Worm (Caenorhabditis elegans) whole organism, late embryonic: ENCODE measurements around the gene C04E6.12.

Experiments
- C08G9.2 ChIP-seq: sonication (generic microtip); optimal IDR thresholded peaks from 2 replicates; lab custom pipeline; 2016; ENCODE audit warnings: mild to moderate bottlenecking, missing genetic modification characterization, moderate library complexity, missing compliant biosample characterization
- C38D4.7 ChIP-seq: fragments of 200-800 bp; sonication (Bioruptor generic); optimal IDR thresholded peaks from 2 replicates; lab custom pipeline; 2018; ENCODE audit warnings: mild to moderate bottlenecking, missing genetic modification characterization, moderate library complexity, missing compliant biosample characterization
- F13H6.1 ChIP-seq: sonication (generic microtip); optimal IDR thresholded peaks from 2 replicates; lab custom pipeline; 2016; ENCODE audit warnings: missing genetic modification characterization, missing compliant biosample characterization
- K02D7.2 ChIP-seq: sonication (generic microtip); optimal IDR thresholded peaks from 2 replicates; lab custom pipeline; 2017; ENCODE audit warnings: mild to moderate bottlenecking, missing genetic modification characterization, missing compliant biosample characterization
- K09A11.1 ChIP-seq: sonication (generic microtip); optimal IDR thresholded peaks from 2 replicates; lab custom pipeline; 2017; ENCODE audit warnings: antibody characterized with exemption, mild to moderate bottlenecking, missing genetic modification characterization, missing compliant biosample characterization; ENCODE audit not compliant: insufficient read depth
- T23F11.4 ChIP-seq: fragments of 200-800 bp; sonication (Bioruptor generic); optimal IDR thresholded peaks from 2 replicates; lab custom pipeline; 2018; ENCODE audit warnings: mild to moderate bottlenecking, missing genetic modification characterization, missing compliant biosample characterization
- Y22D7AL.16 ChIP-seq: sonication (generic microtip); optimal IDR thresholded peaks from 2 replicates; lab custom pipeline; 2016; ENCODE audit warnings: missing genetic modification characterization, missing compliant biosample characterization
- ahr-1 ChIP-seq: sonication (generic microtip); optimal IDR thresholded peaks from 2 replicates; lab custom pipeline; 2016; ENCODE audit warnings: missing genetic modification characterization, missing compliant biosample characterization
- ama-1 ChIP-seq: fragments of 150-350 bp; optimal IDR thresholded peaks from 2 replicates; lab custom pipeline; 2014
- ceh-14 ChIP-seq: sonication (generic microtip); optimal IDR thresholded peaks from 2 replicates; lab custom pipeline; 2016; ENCODE audit warnings: missing genotype, missing genetic modification characterization, missing compliant biosample characterization
- ceh-19 ChIP-seq: fragments of 200-800 bp; sonication (Bioruptor generic); optimal IDR thresholded peaks from 2 replicates; lab custom pipeline; 2018; ENCODE audit warnings: mild to moderate bottlenecking, missing genetic modification characterization, missing compliant biosample characterization
- ceh-2 ChIP-seq: sonication (generic microtip); optimal IDR thresholded peaks from 2 replicates; lab custom pipeline; 2016; ENCODE audit warnings: missing genotype, missing genetic modification characterization, missing compliant biosample characterization
- ceh-24 ChIP-seq: sonication (generic microtip); optimal IDR thresholded peaks from 2 replicates; lab custom pipeline; 2016; ENCODE audit warnings: mild to moderate bottlenecking, missing genetic modification characterization, missing compliant biosample characterization
- ceh-31 ChIP-seq: sonication (generic microtip); optimal IDR thresholded peaks from 2 replicates; lab custom pipeline; 2016; ENCODE audit warnings: missing genetic modification characterization, missing compliant biosample characterization
- ceh-34 ChIP-seq: sonication (generic microtip); optimal IDR thresholded peaks from 2 replicates; lab custom pipeline; 2016; ENCODE audit warnings: mild to moderate bottlenecking, missing genetic modification characterization, missing compliant biosample characterization
- ceh-45 ChIP-seq: fragments of 200-800 bp; sonication (Bioruptor generic); IDR thresholded peaks from 2 replicates; pipeline ENCODE4 v1.3.6; 2022; ENCODE audit warnings: missing genetic modification reagents, missing genetic modification characterization, missing compliant biosample characterization
- ceh-48 ChIP-seq: sonication (generic microtip); optimal IDR thresholded peaks from 2 replicates; lab custom pipeline; 2016; ENCODE audit warnings: missing genetic modification characterization, inconsistent platforms, missing compliant biosample characterization
- ceh-6 ChIP-seq: fragments of 200-800 bp; sonication (Bioruptor generic); optimal IDR thresholded peaks from 2 replicates; lab custom pipeline; 2018; ENCODE audit warnings: mild to moderate bottlenecking, missing genetic modification characterization, missing compliant biosample characterization
- ceh-9 ChIP-seq: sonication (generic microtip); optimal IDR thresholded peaks from 2 replicates; lab custom pipeline; 2016; ENCODE audit warnings: mild to moderate bottlenecking, missing genetic modification characterization, inconsistent platforms, missing compliant biosample characterization
- dmd-4 ChIP-seq: sonication (generic microtip); optimal IDR thresholded peaks from 2 replicates; lab custom pipeline; 2016; ENCODE audit warnings: borderline replicate concordance, missing genetic modification characterization, missing compliant biosample characterization
- dve-1 ChIP-seq: sonication (generic microtip); optimal IDR thresholded peaks from 2 replicates; lab custom pipeline; 2017; ENCODE audit warnings: antibody characterized with exemption, mild to moderate bottlenecking, missing genetic modification characterization, missing compliant biosample characterization
- elt-4 ChIP-seq: sonication (generic microtip); optimal IDR thresholded peaks from 2 replicates; lab custom pipeline; 2016; ENCODE audit warnings: missing genetic modification characterization, missing compliant biosample characterization
- ets-4 ChIP-seq: sonication (generic microtip); optimal IDR thresholded peaks from 2 replicates; lab custom pipeline; 2016; ENCODE audit warnings: missing genetic modification characterization, missing compliant biosample characterization
- fax-1 ChIP-seq: sonication (generic microtip); optimal IDR thresholded peaks from 2 replicates; lab custom pipeline; 2016; ENCODE audit warnings: missing genotype, missing genetic modification characterization, missing compliant biosample characterization
- fkh-10 ChIP-seq: fragments of 150-350 bp; optimal IDR thresholded peaks from 2 replicates; lab custom pipeline; 2014; ENCODE audit warnings: missing biosample characterization, missing genetic modification reagents, missing genetic modification characterization
- hlh-13 ChIP-seq: fragments of 200-800 bp; sonication (Bioruptor generic); optimal IDR thresholded peaks from 2 replicates; lab custom pipeline; 2018; ENCODE audit warnings: mild to moderate bottlenecking, missing genetic modification characterization, missing compliant biosample characterization
- hlh-30 ChIP-seq: sonication (generic microtip); optimal IDR thresholded peaks from 2 replicates; lab custom pipeline; 2017; ENCODE audit warnings: antibody characterized with exemption, missing genetic modification characterization, missing compliant biosample characterization; ENCODE audit not compliant: insufficient read depth
- hlh-6 ChIP-seq: sonication (generic microtip); optimal IDR thresholded peaks from 2 replicates; lab custom pipeline; 2016; ENCODE audit warnings: missing genotype, missing genetic modification characterization, missing compliant biosample characterization
- hlh-8 ChIP-seq: sonication (generic microtip); optimal IDR thresholded peaks from 2 replicates; lab custom pipeline; 2016; ENCODE audit warnings: missing genotype, missing genetic modification characterization, missing compliant biosample characterization
- lim-6 ChIP-seq: sonication (generic microtip); optimal IDR thresholded peaks from 2 replicates; lab custom pipeline; 2016; ENCODE audit warnings: missing genetic modification characterization, missing compliant biosample characterization
- madf-2 ChIP-seq: sonication (generic microtip); optimal IDR thresholded peaks from 2 replicates; lab custom pipeline; 2017; ENCODE audit warnings: missing genetic modification characterization, missing compliant biosample characterization
- mec-3 ChIP-seq: sonication (generic microtip); optimal IDR thresholded peaks from 2 replicates; lab custom pipeline; 2016; ENCODE audit warnings: borderline replicate concordance, missing genetic modification characterization, missing compliant biosample characterization
- nfya-1 ChIP-seq: sonication (generic microtip); optimal IDR thresholded peaks from 2 replicates; lab custom pipeline; 2017; ENCODE audit warnings: missing genetic modification characterization, mild to moderate bottlenecking, missing compliant biosample characterization, antibody characterized with exemption, moderate library complexity
- nhr-11 ChIP-seq: fragments of 150-350 bp; optimal IDR thresholded peaks from 2 replicates; lab custom pipeline; 2014; ENCODE audit warnings: missing biosample characterization, missing genetic modification characterization
- odd-2 ChIP-seq: sonication (generic microtip); optimal IDR thresholded peaks from 2 replicates; lab custom pipeline; 2017; ENCODE audit warnings: antibody characterized with exemption, mild to moderate bottlenecking, missing genetic modification characterization, missing compliant biosample characterization
- pag-3 ChIP-seq: sonication (generic microtip); optimal IDR thresholded peaks from 2 replicates; lab custom pipeline; 2016; ENCODE audit warnings: missing compliant biosample characterization, missing genetic modification characterization, borderline replicate concordance
- pat-9 ChIP-seq: fragments of 200-800 bp; sonication (Bioruptor generic); optimal IDR thresholded peaks from 2 replicates; lab custom pipeline; 2018; ENCODE audit warnings: mild to moderate bottlenecking, missing genetic modification characterization, moderate library complexity, missing compliant biosample characterization
- pha-2 ChIP-seq: sonication (generic microtip); optimal IDR thresholded peaks from 2 replicates; lab custom pipeline; 2017; ENCODE audit warnings: mild to moderate bottlenecking, missing genetic modification characterization, missing compliant biosample characterization
- pqm-1 ChIP-seq: sonication (generic microtip); optimal IDR thresholded peaks from 2 replicates; lab custom pipeline; 2016; ENCODE audit warnings: missing genetic modification characterization, missing compliant biosample characterization
- pros-1 ChIP-seq: fragments of 150-350 bp; optimal IDR thresholded peaks from 2 replicates; lab custom pipeline; 2014; ENCODE audit warnings: missing biosample characterization, missing genetic modification reagents, missing genetic modification characterization
- ref-2 ChIP-seq: sonication (generic microtip); optimal IDR thresholded peaks from 2 replicates; lab custom pipeline; 2016; ENCODE audit warnings: missing genetic modification characterization, missing compliant biosample characterization
- sdc-2 ChIP-seq: sonication (generic microtip); optimal IDR thresholded peaks from 2 replicates; lab custom pipeline; 2016; ENCODE audit warnings: missing genotype, missing genetic modification characterization, missing compliant biosample characterization
- syd-9 ChIP-seq: sonication (generic microtip); optimal IDR thresholded peaks from 2 replicates; lab custom pipeline; 2016; ENCODE audit warnings: mild to moderate bottlenecking, missing genetic modification characterization, moderate library complexity, missing compliant biosample characterization
- tbx-2 ChIP-seq: sonication (generic microtip); optimal IDR thresholded peaks from 2 replicates; lab custom pipeline; 2016; ENCODE audit warnings: missing genetic modification characterization, missing compliant biosample characterization
- unc-3 ChIP-seq, 2 experiments: fragments of 200-800 bp in 1 of 2; sonication (Bioruptor generic) in 1 of 2; sonication (generic microtip) in 1 of 2; conservative IDR thresholded peaks in 1 of 2; optimal IDR thresholded peaks in 1 of 2; 2 replicates each; pipeline versions ENCODE4 v1.3.6 to Lab custom; 2016 to 2022; ENCODE audit warnings: missing compliant biosample characterization in 2 of 2, missing genetic modification characterization in 2 of 2, missing genetic modification reagents in 1 of 2
- unc-42 ChIP-seq: sonication (generic microtip); optimal IDR thresholded peaks from 2 replicates; lab custom pipeline; 2016; ENCODE audit warnings: missing genotype, missing genetic modification characterization, missing compliant biosample characterization
- unc-55 ChIP-seq: sonication (generic microtip); optimal IDR thresholded peaks from 2 replicates; lab custom pipeline; 2017; ENCODE audit warnings: missing biosample characterization, missing genetic modification reagents, missing genetic modification characterization
- unc-86 ChIP-seq: sonication (generic microtip); optimal IDR thresholded peaks from 2 replicates; lab custom pipeline; 2016; ENCODE audit warnings: missing genetic modification characterization, missing compliant biosample characterization
- ztf-16 ChIP-seq: sonication (generic microtip); optimal IDR thresholded peaks from 2 replicates; lab custom pipeline; 2017; ENCODE audit warnings: missing genetic modification characterization, missing compliant biosample characterization

Gene C04E6.12

ce11 chrV:5917707-5918106 lies 2.1 kb downstream of the C04E6.12 start, which contains the start of gene lrpr-1 (continued):
- TF ChIP-seq dve-1 (tag; lab: Kevin White, UChicago) (no peak), ets-4 (tag; lab: Kevin White, UChicago) (peak; percentile 96), fkh-10 (GFP tag; lab: Kevin White, UChicago) (no peak), K09A11.1 (no peak), mec-3 (peak; percentile 92), F13H6.1 (tag; lab: Kevin White, UChicago) (peak; percentile 41), pha-2 (tag; lab: Kevin White, UChicago) (no peak), sdc-2 (tag; lab: Kevin White, UChicago) (no peak), tbx-2 (tag; lab: Kevin White, UChicago) (peak; percentile 91), ceh-24 (tag; lab: Kevin White, UChicago) (no peak), dmd-4 (tag; lab: Kevin White, UChicago) (no peak), ceh-14 (tag; lab: Kevin White, UChicago) (peak; percentile 69), ceh-45 (GFP tag; lab: Robert Waterston, UW) (no peak), ref-2 (peak; percentile 89), elt-4 (tag; lab: Kevin White, UChicago) (no peak), hlh-30 (tag; lab: Kevin White, UChicago) (no peak), nhr-11 (no peak), unc-86 (tag; lab: Kevin White, UChicago) (peak; percentile 12), lim-6 (tag; lab: Kevin White, UChicago) (peak; percentile 55), C38D4.7 (GFP tag; lab: Kevin White, UChicago) (no peak), ceh-31 (tag; lab: Kevin White, UChicago) (peak; percentile 94), nfya-1 (tag; lab: Kevin White, UChicago) (no peak), unc-42 (peak; percentile 51), ceh-19 (GFP tag; lab: Kevin White, UChicago) (no peak), madf-2 (tag; lab: Kevin White, UChicago) (peak; percentile 36), syd-9 (tag; lab: Kevin White, UChicago) (no peak), hlh-13 (no peak), fax-1 (peak; percentile 66), hlh-8 (tag; lab: Kevin White, UChicago) (peak; percentile 83), unc-3 (GFP tag; conservative IDR thresholded peaks at IDR 0.05; lab: Robert Waterston, UW) (no peak), unc-3 (tag; optimal IDR thresholded peaks at IDR 0.05; lab: Kevin White, UChicago) (no peak), ztf-16 (tag; lab: Kevin White, UChicago) (no peak), C08G9.2 (tag; lab: Kevin White, UChicago) (peak; percentile 98), pros-1 (tag; lab: Kevin White, UChicago) (no peak), ceh-48 (tag; lab: Kevin White, UChicago) (no peak), unc-55 (no peak), ceh-6 (GFP tag; lab: Kevin White, UChicago) (no peak), Y22D7AL.16 (tag; lab: Kevin White, UChicago) (no peak), pat-9 (tag; lab: Kevin White, UChicago) (no peak), pqm-1 (tag; lab: Kevin White, UChicago) (no peak), odd-2 (tag; lab: Kevin White, UChicago) (no peak), T23F11.4 (GFP tag; lab: Kevin White, UChicago) (no peak), ceh-9 (tag; lab: Kevin White, UChicago) (no peak), hlh-6 (no peak), pag-3 (no peak), ahr-1 (tag; lab: Kevin White, UChicago) (peak; percentile 27), ceh-2 (peak; percentile 94), ceh-34 (tag; lab: Kevin White, UChicago) (no peak), ama-1 (no peak), K02D7.2 (tag; lab: Kevin White, UChicago) (no peak)
